Worm (Caenorhabditis elegans) whole organism, early embryonic: ENCODE measurements around the gene C43H6.12.

ENCODE experiments used
- F13C5.2 ChIP-seq: sonication (generic microtip); optimal IDR thresholded peaks from 2 replicates; lab custom pipeline; 2017; ENCODE audit warnings: mild to moderate bottlenecking, missing genetic modification characterization, inconsistent platforms, missing compliant biosample characterization
- ama-1 ChIP-seq: fragments of 150-350 bp; optimal IDR thresholded peaks from 2 replicates; lab custom pipeline; 2014
- ceh-13 ChIP-seq: fragments of 200-800 bp; sonication (Bioruptor generic); optimal IDR thresholded peaks from 2 replicates; lab custom pipeline; 2018; ENCODE audit warnings: mild to moderate bottlenecking, missing genetic modification characterization, missing compliant biosample characterization
- ceh-36 ChIP-seq: sonication (generic microtip); optimal IDR thresholded peaks from 2 replicates; lab custom pipeline; 2016; ENCODE audit warnings: missing genetic modification characterization, inconsistent platforms, missing compliant biosample characterization
- ets-7 ChIP-seq: sonication (generic microtip); optimal IDR thresholded peaks from 2 replicates; lab custom pipeline; 2016; ENCODE audit warnings: missing genotype, missing genetic modification characterization, missing compliant biosample characterization
- flt-1 ChIP-seq: fragments of 200-800 bp; sonication (Bioruptor generic); IDR thresholded peaks from 2 replicates; pipeline ENCODE4 v1.3.6; 2022; ENCODE audit warnings: missing genetic modification characterization, missing compliant biosample characterization
- hmg-4 ChIP-seq: fragments of 200-800 bp; sonication (Bioruptor generic); optimal IDR thresholded peaks from 2 replicates; lab custom pipeline; 2018; ENCODE audit warnings: mild to moderate bottlenecking, missing genetic modification characterization, missing compliant biosample characterization
- scrt-1 ChIP-seq: fragments of 200-800 bp; sonication (Bioruptor generic); IDR thresholded peaks from 2 replicates; pipeline ENCODE4 v1.3.6; 2022; ENCODE audit warnings: missing genetic modification characterization, missing compliant biosample characterization
- tra-4 ChIP-seq: sonication (generic microtip); optimal IDR thresholded peaks from 2 replicates; lab custom pipeline; 2017; ENCODE audit warnings: missing genetic modification characterization, missing compliant biosample characterization

- TF ChIP-seq ama-1 (lab: Kevin White, UChicago) (no peak), ceh-36 (tag; lab: Kevin White, UChicago) (no peak), F13C5.2 (no peak), ets-7 (tag; lab: Kevin White, UChicago) (no peak), scrt-1 (GFP tag; lab: Robert Waterston, UW) (no peak), flt-1 (no peak), ceh-13 (GFP tag; lab: Kevin White, UChicago) (no peak), hmg-4 (GFP tag; lab: Kevin White, UChicago) (no peak), tra-4 (tag; lab: Kevin White, UChicago) (no peak)
Measured at ce11 chrX:2457461-2457860, 48.1 kb downstream of the C43H6.12 start.
